Worm (Caenorhabditis elegans): ENCODE results near the gene herd-1.

DNA sequence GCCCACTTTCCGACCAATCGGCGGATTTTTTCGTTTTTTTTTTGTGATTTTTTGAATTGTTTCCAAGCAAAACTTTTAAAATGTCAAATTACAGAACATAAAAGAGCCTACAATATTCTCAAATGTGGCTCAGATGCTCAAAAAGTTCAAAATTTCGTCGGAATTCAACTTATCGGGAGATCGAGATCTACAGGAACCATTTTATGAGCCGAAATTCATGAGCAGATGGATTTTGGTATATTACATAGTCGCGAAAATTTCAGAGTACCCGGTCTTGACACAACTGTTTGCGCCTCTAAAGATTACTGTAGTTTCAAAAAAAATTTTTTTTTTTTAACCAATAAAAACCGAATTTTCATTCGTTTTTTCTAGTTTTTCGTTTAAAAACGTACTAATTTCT lies 37.4 kb upstream of the herd-1 start:
- TF ChIP-seq mdl-1 (tag; optimal IDR thresholded peaks at IDR 0.05): no peak
- no peak for TF ChIP-seq F49E8.2 (tag; optimal IDR thresholded peaks at IDR 0.05; ENCODE audit: borderline replicate concordance)
- no peak for TF ChIP-seq mdt-29 (GFP tag; IDR thresholded peaks at IDR 0.05)
- no peak for TF ChIP-seq ama-1 (optimal IDR thresholded peaks at IDR 0.05)
- TF ChIP-seq ces-1 (GFP tag; optimal IDR thresholded peaks at IDR 0.05): no peak
- no peak for TF ChIP-seq daf-19 (GFP tag; conservative IDR thresholded peaks at IDR 0.05)
- no peak for TF ChIP-seq unc-39 (tag; optimal IDR thresholded peaks at IDR 0.05)
- TF ChIP-seq nhr-76 (tag; optimal IDR thresholded peaks at IDR 0.05): no peak
- TF ChIP-seq R02D3.7 (tag; optimal IDR thresholded peaks at IDR 0.05): no peak
- peak; percentile 92 for TF ChIP-seq aha-1 (tag)
- no peak for TF ChIP-seq madf-9 (GFP tag; conservative IDR thresholded peaks at IDR 0.05)
- TF ChIP-seq nhr-77 (tag; optimal IDR thresholded peaks at IDR 0.05): no peak

Data from whole organism, L4 larva.